Fruit fly (Drosophila melanogaster) S2 (cell line): Measurements from ENCODE around the gene CG5541.

Experiments
- CG8478 ChIP-seq: fragments of >200 bp; optimal IDR thresholded peaks from 2 replicates; lab custom pipeline; 2018
- CTCF ChIP-seq, 2 experiments: fragments of >200 bp; optimal IDR thresholded peaks; 2 replicates each; lab custom pipeline; 2018

dm6 chrX:15076606-15077005 lies 32.7 kb downstream of the CG5541 start:
- TF ChIP-seq CTCF (optimal IDR thresholded peaks at IDR 0.05; lab: Kevin White, UChicago) (no peak), CG8478 (lab: Kevin White, UChicago) (no peak)
